Fruit fly (Drosophila melanogaster): ENCODE data around the gene CG17219.

CG17219 gene

DNA sequence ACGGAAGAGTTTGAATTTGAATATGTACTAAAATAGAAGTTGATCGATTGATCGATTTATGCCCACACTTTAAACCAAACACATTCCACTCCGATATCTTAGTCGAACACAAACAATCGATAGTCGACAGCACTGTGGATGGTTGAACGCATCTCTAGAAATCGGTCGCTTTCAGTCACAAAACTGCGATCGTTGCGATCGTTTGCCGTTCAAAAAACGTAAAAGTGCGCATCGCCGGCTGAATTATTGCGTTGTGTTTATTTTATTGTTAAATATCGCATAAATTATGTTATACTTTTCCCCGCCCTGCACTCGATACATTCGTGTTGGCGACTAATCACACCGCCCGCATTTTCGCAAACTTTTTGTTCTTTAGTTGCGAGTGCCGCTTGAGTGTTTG is 29.9 kb upstream of the CG17219 start, which contains the start of gene Ccdc85 (continued):
- TF ChIP-seq salm (tag; optimal IDR thresholded peaks at IDR 0.05) (no peak), ci (GFP tag; IDR thresholded peaks at IDR 0.05) (peak; percentile 76), CG1602 (GFP tag; optimal IDR thresholded peaks at IDR 0.05) (no peak), NfI (GFP tag; optimal IDR thresholded peaks at IDR 0.05) (no peak), TFAM (GFP tag; optimal IDR thresholded peaks at IDR 0.05) (no peak), crp (GFP tag; optimal IDR thresholded peaks at IDR 0.05) (no peak), Hr78 (GFP tag; optimal IDR thresholded peaks at IDR 0.05) (no peak), h (optimal IDR thresholded peaks at IDR 0.05) (no peak), zen2 (GFP tag; IDR thresholded peaks at IDR 0.05; ENCODE audit: partially characterized antibody) (peak; percentile 98), her (GFP tag; optimal IDR thresholded peaks at IDR 0.05) (peak; percentile 47), CG12155 (GFP tag; optimal IDR thresholded peaks at IDR 0.05) (no peak), Abd-B (GFP tag; optimal IDR thresholded peaks at IDR 0.05) (no peak), Rx (GFP tag; IDR thresholded peaks at IDR 0.05) (no peak), CG15073 (GFP tag; optimal IDR thresholded peaks at IDR 0.05) (no peak), corto (GFP tag; optimal IDR thresholded peaks at IDR 0.05) (no peak), Mes4 (GFP tag; optimal IDR thresholded peaks at IDR 0.05) (peak; percentile 4), GATAe (GFP tag; conservative IDR thresholded peaks at IDR 0.05) (no peak), kay (GFP tag; optimal IDR thresholded peaks at IDR 0.05) (no peak), CG13894 (tag; optimal IDR thresholded peaks at IDR 0.05) (no peak), CG17802 (tag; optimal IDR thresholded peaks at IDR 0.05) (peak; percentile 6), D19B (GFP tag; optimal IDR thresholded peaks at IDR 0.05) (no peak), ind (GFP tag; optimal IDR thresholded peaks at IDR 0.05) (no peak), Atf3 (GFP tag; optimal IDR thresholded peaks at IDR 0.05) (no peak), emc (GFP tag; optimal IDR thresholded peaks at IDR 0.05) (no peak), row (GFP tag; IDR thresholded peaks at IDR 0.05) (peak; percentile 21; the same call in 1 of the 3 replicates), gsb-n (tag; optimal IDR thresholded peaks at IDR 0.05) (no peak), maf-S (GFP tag; optimal IDR thresholded peaks at IDR 0.05) (no peak), Kr (GFP tag; optimal IDR thresholded peaks at IDR 0.05) (no peak), chn (GFP tag; optimal IDR thresholded peaks at IDR 0.05) (no peak), NFAT (GFP tag; IDR thresholded peaks at IDR 0.05) (no peak), CkIIα-i1 (GFP tag; IDR thresholded peaks at IDR 0.05) (no peak), az2 (GFP tag; optimal IDR thresholded peaks at IDR 0.05) (no peak), prd (optimal IDR thresholded peaks at IDR 0.05) (no peak), prd (GFP tag; IDR thresholded peaks at IDR 0.05) (no peak), Sin3A (optimal IDR thresholded peaks at IDR 0.05) (peak; percentile 30), tup (GFP tag; optimal IDR thresholded peaks at IDR 0.05) (no peak), CG8281 (tag; optimal IDR thresholded peaks at IDR 0.05) (no peak), lbe (GFP tag; optimal IDR thresholded peaks at IDR 0.05) (peak; percentile 12), cato (GFP tag; optimal IDR thresholded peaks at IDR 0.05; ENCODE audit: borderline replicate concordance) (no peak), CG1529 (GFP tag; optimal IDR thresholded peaks at IDR 0.05) (no peak), pita (GFP tag; optimal IDR thresholded peaks at IDR 0.05) (no peak), tio (GFP tag; optimal IDR thresholded peaks at IDR 0.05) (no peak), Bteb2 (GFP tag; optimal IDR thresholded peaks at IDR 0.05) (no peak), CG3995 (GFP tag; optimal IDR thresholded peaks at IDR 0.05) (peak; percentile 93)

DNA sequence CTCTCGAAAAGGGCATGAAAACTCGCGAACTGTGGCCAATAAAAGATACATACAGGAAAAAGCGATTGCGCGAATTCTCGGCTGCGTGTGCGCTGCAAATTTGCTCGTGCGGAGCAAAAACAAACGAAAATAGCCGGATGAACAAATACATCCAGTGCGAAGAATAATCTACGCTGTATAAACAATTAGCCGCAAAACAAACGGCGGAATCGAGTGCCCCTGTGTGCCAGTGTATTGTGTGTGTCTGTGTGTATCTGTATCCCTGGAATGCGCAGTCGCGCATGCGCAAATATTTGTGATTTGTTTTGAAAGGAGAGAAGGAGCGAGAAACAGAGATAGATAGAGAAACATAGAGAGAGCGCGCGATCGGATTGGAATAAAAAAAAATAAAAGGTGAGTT is 29.4 kb upstream of the CG17219 start:
- TF ChIP-seq D (optimal IDR thresholded peaks at IDR 0.05) (peak; percentile 41), D (GFP tag; optimal IDR thresholded peaks at IDR 0.05) (no peak), Ets65A (GFP tag) (peak; percentile 9), kay (GFP tag; optimal IDR thresholded peaks at IDR 0.05) (no peak), abd-A (tag; optimal IDR thresholded peaks at IDR 0.05) (no peak), CG5953 (GFP tag; IDR thresholded peaks at IDR 0.05) (no peak), zen (tag; optimal IDR thresholded peaks at IDR 0.05) (peak; percentile 41), HmgZ (tag; optimal IDR thresholded peaks at IDR 0.05) (no peak), odd (GFP tag; optimal IDR thresholded peaks at IDR 0.05) (no peak), CG17912 (GFP tag; optimal IDR thresholded peaks at IDR 0.05) (no peak), ac (GFP tag; optimal IDR thresholded peaks at IDR 0.05) (peak; percentile 44), CG15479 (GFP tag; optimal IDR thresholded peaks at IDR 0.05) (peak; percentile 88), sd (tag; optimal IDR thresholded peaks at IDR 0.05) (peak; percentile 53), CG1529 (GFP tag; optimal IDR thresholded peaks at IDR 0.05) (no peak)

All from whole organism, embryonic.